Worm (Caenorhabditis elegans): Measurements from ENCODE around the gene parn-1.

DNA sequence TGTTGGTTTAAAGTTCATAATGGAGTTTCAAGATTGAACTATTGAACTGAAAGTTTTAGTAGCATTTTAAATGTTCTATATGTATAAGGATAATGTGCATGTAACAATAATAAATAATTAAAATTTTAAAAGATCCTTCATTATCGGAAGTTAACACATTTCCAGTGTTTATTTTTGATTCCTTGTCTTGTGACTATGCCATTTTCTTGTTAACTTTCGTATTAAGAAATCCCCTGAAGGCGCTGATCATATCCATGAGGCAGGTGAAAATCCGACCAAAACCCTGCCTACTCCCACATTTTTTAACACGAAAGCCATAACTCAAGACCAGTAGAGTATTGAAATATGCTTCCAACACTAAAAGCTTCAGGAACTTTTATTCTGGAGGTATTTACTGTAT is 24.7 kb upstream of the parn-1 start, which contains the start of gene R11D1.7:
- TF ChIP-seq bed-1 (GFP tag; IDR thresholded peaks at IDR 0.05) (no peak), athp-1 (tag; optimal IDR thresholded peaks at IDR 0.05) (no peak), dpl-1 (GFP tag; optimal IDR thresholded peaks at IDR 0.05) (no peak), nfyb-1 (GFP tag; IDR thresholded peaks at IDR 0.05) (no peak), ceh-58 (GFP tag; IDR thresholded peaks at IDR 0.05) (no peak), F57C9.4 (tag; optimal IDR thresholded peaks at IDR 0.05) (no peak), ets-4 (GFP tag; optimal IDR thresholded peaks at IDR 0.05) (no peak), zfh-2 (GFP tag; conservative IDR thresholded peaks at IDR 0.05) (no peak), B0035.1 (tag; optimal IDR thresholded peaks at IDR 0.05) (no peak), lsl-1 (GFP tag; optimal IDR thresholded peaks at IDR 0.05) (no peak), unc-130 (GFP tag; optimal IDR thresholded peaks at IDR 0.05) (no peak), sptf-2 (GFP tag; optimal IDR thresholded peaks at IDR 0.05) (no peak), let-526 (GFP tag; IDR thresholded peaks at IDR 0.05) (no peak)
